Fruit fly (Drosophila melanogaster) whole organism, embryonic: Measurements from ENCODE around the gene CG15916.
A peak's percentile ranks its signal among the peaks of the same experiment; 100 is the strongest.

Experiments used
- Adf1 ChIP-seq: fragments of 200-800 bp; sonication (Bioruptor generic); IDR thresholded peaks from 2 replicates; pipeline ENCODE4 v1.3.6; 2022; ENCODE audit warnings: missing biosample characterization, missing genetic modification characterization
- C15 ChIP-seq: fragments of 200-800 bp; sonication (Bioruptor generic); IDR thresholded peaks from 3 replicates; pipeline ENCODE4 v1.3.6; 2022; ENCODE audit warnings: missing biosample characterization, missing genetic modification characterization
- CG10267 ChIP-seq: fragments of 200-800 bp; sonication (Bioruptor generic); optimal IDR thresholded peaks from 2 replicates; lab custom pipeline; 2018; ENCODE audit warnings: missing biosample characterization, mild to moderate bottlenecking, missing genetic modification characterization, moderate library complexity
- CG10366 ChIP-seq: fragments of 200-800 bp; sonication (Bioruptor generic); IDR thresholded peaks from 2 replicates; pipeline ENCODE4 v1.3.6; 2022; ENCODE audit warnings: missing biosample characterization, missing genetic modification characterization
- CG12659 ChIP-seq: fragments of 200-800 bp; sonication (Bioruptor generic); optimal IDR thresholded peaks from 3 replicates; lab custom pipeline; 2017; ENCODE audit warnings: mild to moderate bottlenecking, missing biosample characterization, missing genetic modification reagents, missing genetic modification characterization
- CG12744 ChIP-seq: fragments of 200-800 bp; sonication (Bioruptor generic); optimal IDR thresholded peaks from 2 replicates; lab custom pipeline; 2016; ENCODE audit warnings: missing biosample characterization, missing genetic modification characterization
- CG13894 ChIP-seq: fragments of 200-800 bp; sonication (Bioruptor generic); optimal IDR thresholded peaks from 3 replicates; lab custom pipeline; 2018; ENCODE audit warnings: missing biosample characterization, mild to moderate bottlenecking, missing genetic modification characterization, moderate library complexity
- CG14014 ChIP-seq: fragments of 200-800 bp; sonication (Bioruptor generic); IDR thresholded peaks from 2 replicates; pipeline ENCODE4 v1.3.6; 2022; ENCODE audit warnings: missing biosample characterization, missing genetic modification characterization
- CG14441 ChIP-seq: fragments of 200-800 bp; sonication (Bioruptor generic); IDR thresholded peaks from 2 replicates; pipeline ENCODE4 v1.3.6; 2022; ENCODE audit warnings: missing biosample characterization, missing genetic modification characterization
- CG14860 ChIP-seq: fragments of 200-800 bp; sonication (Bioruptor generic); IDR thresholded peaks from 3 replicates; pipeline ENCODE4 v1.3.6; 2022; ENCODE audit warnings: missing biosample characterization, missing genetic modification characterization; ENCODE audit not compliant: partially characterized antibody
- CG15696 ChIP-seq: fragments of 200-800 bp; sonication (Bioruptor generic); optimal IDR thresholded peaks from 2 replicates; lab custom pipeline; 2019; ENCODE audit warnings: missing biosample characterization, mild to moderate bottlenecking, missing genetic modification characterization, moderate library complexity
- CG16779 ChIP-seq: fragments of 200-800 bp; sonication (Bioruptor generic); IDR thresholded peaks from 2 replicates; pipeline ENCODE4 v1.3.6; 2022; ENCODE audit warnings: missing biosample characterization, missing genetic modification characterization
- CG17186 ChIP-seq: fragments of 200-800 bp; sonication (Bioruptor generic); optimal IDR thresholded peaks from 3 replicates; lab custom pipeline; 2017; ENCODE audit warnings: missing biosample characterization, missing genetic modification reagents, missing genetic modification characterization
- CG17328 ChIP-seq: fragments of 200-800 bp; sonication (Bioruptor generic); IDR thresholded peaks from 2 replicates; pipeline ENCODE4 v1.3.6; 2022; ENCODE audit warnings: missing biosample characterization, missing genetic modification characterization
- CG1832 ChIP-seq: fragments of 200-800 bp; sonication (Bioruptor generic); optimal IDR thresholded peaks from 2 replicates; lab custom pipeline; 2017; ENCODE audit warnings: missing biosample characterization, mild to moderate bottlenecking, missing genetic modification characterization, inconsistent platforms
- CG30403 ChIP-seq: fragments of 200-800 bp; sonication (Bioruptor generic); optimal IDR thresholded peaks from 3 replicates; lab custom pipeline; 2016; ENCODE audit warnings: missing biosample characterization, missing genetic modification characterization
- CG3163 ChIP-seq: fragments of 200-800 bp; sonication (Bioruptor generic); optimal IDR thresholded peaks from 3 replicates; lab custom pipeline; 2016; ENCODE audit warnings: missing biosample characterization, missing genetic modification characterization
- CG3407 ChIP-seq: fragments of 200-800 bp; sonication (Bioruptor generic); optimal IDR thresholded peaks from 2 replicates; lab custom pipeline; 2018; ENCODE audit warnings: missing biosample characterization, mild to moderate bottlenecking, missing genetic modification characterization
- CG3847 ChIP-seq: fragments of 200-800 bp; sonication (Bioruptor generic); IDR thresholded peaks from 2 replicates; pipeline ENCODE4 v1.3.6; 2022; ENCODE audit warnings: missing biosample characterization, missing genetic modification characterization
- CG4282 ChIP-seq: fragments of 200-800 bp; sonication (Bioruptor generic); optimal IDR thresholded peaks from 2 replicates; lab custom pipeline; 2016; ENCODE audit warnings: missing biosample characterization, missing genetic modification characterization
- CG4707 ChIP-seq: fragments of 200-800 bp; sonication (Bioruptor generic); optimal IDR thresholded peaks from 2 replicates; lab custom pipeline; 2018; ENCODE audit warnings: missing biosample characterization, mild to moderate bottlenecking, missing genetic modification characterization, moderate library complexity
- CG6654 ChIP-seq: fragments of 200-800 bp; sonication (Bioruptor generic); optimal IDR thresholded peaks from 2 replicates; lab custom pipeline; 2017; ENCODE audit warnings: missing biosample characterization, mild to moderate bottlenecking, missing genetic modification characterization
- CG6765 ChIP-seq: fragments of 200-800 bp; sonication (Bioruptor generic); optimal IDR thresholded peaks from 3 replicates; lab custom pipeline; 2017; ENCODE audit warnings: missing biosample characterization, mild to moderate bottlenecking, missing genetic modification characterization
- CG6791 ChIP-seq: fragments of 200-800 bp; sonication (Bioruptor generic); IDR thresholded peaks from 3 replicates; pipeline ENCODE4 v1.3.6; 2022; ENCODE audit warnings: missing biosample characterization, missing genetic modification characterization; ENCODE audit not compliant: partially characterized antibody
- CG7372 ChIP-seq: fragments of 200-800 bp; sonication (Bioruptor generic); IDR thresholded peaks from 2 replicates; pipeline ENCODE4 v1.3.6; 2022; ENCODE audit warnings: missing biosample characterization, missing genetic modification characterization
- CG9437 ChIP-seq: fragments of 200-800 bp; sonication (Bioruptor generic); optimal IDR thresholded peaks from 2 replicates; lab custom pipeline; 2018; ENCODE audit warnings: missing biosample characterization, mild to moderate bottlenecking, missing genetic modification characterization
- Camta ChIP-seq: fragments of 200-800 bp; sonication (Bioruptor generic); optimal IDR thresholded peaks from 2 replicates; lab custom pipeline; 2016; ENCODE audit warnings: missing biosample characterization, missing genetic modification characterization
- Dref ChIP-seq: fragments of 200-800 bp; sonication (Bioruptor generic); IDR thresholded peaks from 2 replicates; pipeline ENCODE4 v1.3.6; 2022; ENCODE audit warnings: missing biosample characterization, missing genetic modification characterization
- Elba2 ChIP-seq: fragments of 200-800 bp; sonication (Bioruptor generic); optimal IDR thresholded peaks from 3 replicates; lab custom pipeline; 2016; ENCODE audit warnings: missing biosample characterization, missing genetic modification characterization
- Gug ChIP-seq: fragments of 200-800 bp; sonication (Bioruptor generic); IDR thresholded peaks from 4 replicates; pipeline ENCODE4 v1.3.6; 2022; ENCODE audit warnings: missing biosample characterization, missing genetic modification characterization
- HLH3B ChIP-seq: fragments of 200-800 bp; sonication (Bioruptor generic); IDR thresholded peaks from 2 replicates; pipeline ENCODE4 v1.3.6; 2022; ENCODE audit warnings: missing biosample characterization, missing genetic modification characterization
- HLHmδ ChIP-seq: fragments of 200-800 bp; sonication (Bioruptor generic); optimal IDR thresholded peaks from 2 replicates; lab custom pipeline; 2018; ENCODE audit warnings: missing biosample characterization, mild to moderate bottlenecking, missing genetic modification characterization, moderate library complexity
- HmgZ ChIP-seq: fragments of 200-800 bp; sonication (Bioruptor generic); optimal IDR thresholded peaks from 2 replicates; lab custom pipeline; 2018; ENCODE audit warnings: missing biosample characterization, mild to moderate bottlenecking, missing genetic modification characterization
- Hmr ChIP-seq: fragments of 200-800 bp; sonication (Bioruptor generic); optimal IDR thresholded peaks from 3 replicates; lab custom pipeline; 2017; ENCODE audit warnings: mild to moderate bottlenecking, missing biosample characterization, missing genetic modification reagents, missing genetic modification characterization
- Jarid2 ChIP-seq: fragments of 200-800 bp; sonication (Bioruptor generic); optimal IDR thresholded peaks from 3 replicates; lab custom pipeline; 2017; ENCODE audit warnings: mild to moderate bottlenecking, missing biosample characterization, missing genetic modification reagents, missing genetic modification characterization
- Kr ChIP-seq: fragments of 200-800 bp; sonication (Bioruptor generic); optimal IDR thresholded peaks from 2 replicates; lab custom pipeline; 2017; ENCODE audit warnings: missing biosample characterization, mild to moderate bottlenecking, missing genetic modification characterization
- Lpt ChIP-seq: fragments of >200 bp; optimal IDR thresholded peaks from 2 replicates; lab custom pipeline; 2018; ENCODE audit warnings: missing biosample characterization, missing genetic modification characterization
- MBD-R2 ChIP-seq: fragments of 200-800 bp; sonication (Bioruptor generic); IDR thresholded peaks from 2 replicates; pipeline ENCODE4 v1.3.6; 2022; ENCODE audit warnings: missing biosample characterization, missing genetic modification characterization
- NFAT ChIP-seq: fragments of 200-800 bp; sonication (Bioruptor generic); IDR thresholded peaks from 2 replicates; pipeline ENCODE4 v1.3.6; 2022; ENCODE audit warnings: missing biosample characterization, missing genetic modification characterization
- Nf-YC ChIP-seq: fragments of 200-800 bp; optimal IDR thresholded peaks from 3 replicates; lab custom pipeline; 2019; ENCODE audit warnings: missing biosample characterization, mild to moderate bottlenecking, missing genetic modification characterization, moderate library complexity
- Opbp ChIP-seq: fragments of 200-800 bp; sonication (Bioruptor generic); IDR thresholded peaks from 3 replicates; pipeline ENCODE4 v1.3.6; 2022; ENCODE audit warnings: missing biosample characterization, missing genetic modification characterization; ENCODE audit not compliant: partially characterized antibody
- PHDP ChIP-seq: fragments of 200-800 bp; sonication (Bioruptor generic); optimal IDR thresholded peaks from 3 replicates; lab custom pipeline; 2018; ENCODE audit warnings: missing biosample characterization, mild to moderate bottlenecking, missing genetic modification characterization, moderate library complexity
- Sin3A ChIP-seq: fragments of >200 bp; optimal IDR thresholded peaks from 2 replicates; lab custom pipeline; 2018
- Xbp1 ChIP-seq: fragments of 200-800 bp; sonication (Bioruptor generic); optimal IDR thresholded peaks from 3 replicates; lab custom pipeline; 2016; ENCODE audit warnings: missing biosample characterization, mild to moderate bottlenecking, missing genetic modification characterization
- bab2 ChIP-seq: fragments of 200-800 bp; sonication (Bioruptor generic); optimal IDR thresholded peaks from 2 replicates; lab custom pipeline; 2016; ENCODE audit warnings: missing biosample characterization, missing genetic modification characterization
- dmrt11E ChIP-seq: fragments of 200-800 bp; sonication (Bioruptor generic); optimal IDR thresholded peaks from 3 replicates; lab custom pipeline; 2018; ENCODE audit warnings: missing biosample characterization, mild to moderate bottlenecking, missing genetic modification characterization, moderate library complexity
- ewg ChIP-seq: fragments of 200-800 bp; sonication (Bioruptor generic); optimal IDR thresholded peaks from 3 replicates; lab custom pipeline; 2017; ENCODE audit warnings: mild to moderate bottlenecking, missing biosample characterization, missing genetic modification reagents, missing genetic modification characterization
- eyg ChIP-seq: fragments of 200-800 bp; sonication (Bioruptor generic); optimal IDR thresholded peaks from 3 replicates; lab custom pipeline; 2016; ENCODE audit warnings: missing biosample characterization, missing genetic modification characterization
- gt ChIP-seq: fragments of 200-800 bp; sonication (Bioruptor generic); IDR thresholded peaks from 2 replicates; pipeline ENCODE4 v1.3.6; 2022; ENCODE audit warnings: missing biosample characterization, missing genetic modification characterization
- her ChIP-seq: fragments of 200-800 bp; sonication (Bioruptor generic); optimal IDR thresholded peaks from 2 replicates; lab custom pipeline; 2016; ENCODE audit warnings: missing biosample characterization, missing genetic modification characterization
- nau ChIP-seq: fragments of 200-800 bp; sonication (Bioruptor generic); optimal IDR thresholded peaks from 3 replicates; lab custom pipeline; 2017; ENCODE audit warnings: missing biosample characterization, mild to moderate bottlenecking, missing genetic modification characterization, missing genetic modification reagents
- pita ChIP-seq: fragments of 200-800 bp; sonication (Bioruptor generic); optimal IDR thresholded peaks from 2 replicates; lab custom pipeline; 2017; ENCODE audit warnings: missing biosample characterization, mild to moderate bottlenecking, missing genetic modification characterization

CG15916 gene

dm6 chrX:15860479-15860878 lies 29.9 kb upstream of the CG15916 start (continued):
- TF ChIP-seq CG10366 (GFP tag; lab: Robert Waterston, UW) (no peak), CG12744 (GFP tag; lab: Kevin White, UChicago) (no peak), nau (GFP tag; lab: Kevin White, UChicago) (no peak), CG10267 (tag; lab: Kevin White, UChicago) (no peak), bab2 (GFP tag; lab: Kevin White, UChicago) (no peak), CG3407 (no peak), CG15696 (tag; lab: Kevin White, UChicago) (no peak), HLH3B (GFP tag; lab: Robert Waterston, UW) (no peak), CG3847 (GFP tag; lab: Robert Waterston, UW) (peak; percentile 31; the same call in 1 of the 2 replicates), pita (GFP tag; lab: Kevin White, UChicago) (no peak), Jarid2 (GFP tag; lab: Kevin White, UChicago) (no peak), Camta (GFP tag; lab: Kevin White, UChicago) (no peak), CG4282 (GFP tag; lab: Kevin White, UChicago) (peak; percentile 33), HLHmδ (GFP tag; lab: Kevin White, UChicago) (no peak), Gug (GFP tag; lab: Robert Waterston, UW) (no peak), Elba2 (no peak), MBD-R2 (GFP tag; lab: Robert Waterston, UW) (peak; percentile 41), Kr (GFP tag; lab: Kevin White, UChicago) (no peak), CG1832 (GFP tag; lab: Kevin White, UChicago) (peak; percentile 99), her (GFP tag; lab: Kevin White, UChicago) (no peak), Adf1 (GFP tag; lab: Robert Waterston, UW) (peak; percentile 69), CG4707 (GFP tag; lab: Kevin White, UChicago) (no peak), Hmr (peak; percentile 61), CG14441 (GFP tag; lab: Robert Waterston, UW) (peak; percentile 40; the same call in 1 of the 2 replicates), CG14860 (no peak), CG13894 (tag; lab: Kevin White, UChicago) (peak; percentile 36), CG12659 (GFP tag; lab: Kevin White, UChicago) (peak; percentile 77), CG30403 (GFP tag; lab: Kevin White, UChicago) (no peak), gt (GFP tag; lab: Robert Waterston, UW) (no peak), CG3163 (GFP tag; lab: Kevin White, UChicago) (no peak), HmgZ (peak; percentile 50), dmrt11E (tag; lab: Kevin White, UChicago) (no peak), CG6654 (GFP tag; lab: Kevin White, UChicago) (no peak), CG17328 (GFP tag; lab: Robert Waterston, UW) (peak; percentile 31; the same call in 1 of the 2 replicates), NFAT (GFP tag; lab: Robert Waterston, UW) (no peak), CG17186 (GFP tag; lab: Kevin White, UChicago) (no peak), CG9437 (GFP tag; lab: Kevin White, UChicago) (no peak), CG6791 (GFP tag; lab: Robert Waterston, UW) (0 out of 3 replicates have a peak, but pooled peaks have one; percentile 27), Sin3A (lab: Kevin White, UChicago) (no peak), Opbp (GFP tag; lab: Robert Waterston, UW) (peak; percentile 44; the same call in 1 of the 3 replicates), CG16779 (GFP tag; lab: Robert Waterston, UW) (no peak), eyg (GFP tag; lab: Kevin White, UChicago) (no peak), Nf-YC (peak; percentile 73), CG7372 (GFP tag; lab: Robert Waterston, UW) (no peak), CG6765 (GFP tag; lab: Kevin White, UChicago) (no peak), PHDP (tag; lab: Kevin White, UChicago) (no peak), Xbp1 (GFP tag; lab: Kevin White, UChicago) (no peak), Lpt (no peak), C15 (GFP tag; lab: Robert Waterston, UW) (no peak), Dref (GFP tag; lab: Robert Waterston, UW) (peak; percentile 37; the same call in 1 of the 2 replicates), ewg (GFP tag; lab: Kevin White, UChicago) (peak; percentile 66), CG14014 (GFP tag; lab: Robert Waterston, UW) (no peak)
